Worm (Caenorhabditis elegans): Measurements from ENCODE around the gene K07C11.8.

The K07C11.8 gene

DNA sequence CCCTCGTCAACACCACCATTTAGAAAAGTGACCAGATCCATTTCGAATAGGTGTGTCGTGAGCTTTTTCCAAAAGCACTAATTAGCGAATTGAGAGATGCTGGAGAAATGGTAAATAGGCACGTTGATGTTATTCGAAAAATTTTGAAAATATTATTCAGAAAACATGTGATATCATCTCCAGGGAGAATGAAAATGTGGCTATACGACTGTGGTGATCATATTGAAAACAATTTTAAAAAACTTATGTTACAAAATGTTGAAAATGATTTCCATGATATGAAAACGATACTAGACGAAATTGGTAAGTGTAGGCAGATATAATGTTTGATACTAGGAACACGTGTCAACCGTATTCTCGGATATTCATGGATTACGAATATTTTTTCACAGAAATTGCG is 9.1 kb upstream of the K07C11.8 start, which contains the start of gene K07C11.10:
Gene K07C11.10 (minus strand): TSS at position 101 of the 400 bp plus-strand sequence.
- no peak for TF ChIP-seq F13H6.1 (tag; optimal IDR thresholded peaks at IDR 0.05)
- TF ChIP-seq lin-13 (GFP tag; optimal IDR thresholded peaks at IDR 0.05) = no peak

DNA sequence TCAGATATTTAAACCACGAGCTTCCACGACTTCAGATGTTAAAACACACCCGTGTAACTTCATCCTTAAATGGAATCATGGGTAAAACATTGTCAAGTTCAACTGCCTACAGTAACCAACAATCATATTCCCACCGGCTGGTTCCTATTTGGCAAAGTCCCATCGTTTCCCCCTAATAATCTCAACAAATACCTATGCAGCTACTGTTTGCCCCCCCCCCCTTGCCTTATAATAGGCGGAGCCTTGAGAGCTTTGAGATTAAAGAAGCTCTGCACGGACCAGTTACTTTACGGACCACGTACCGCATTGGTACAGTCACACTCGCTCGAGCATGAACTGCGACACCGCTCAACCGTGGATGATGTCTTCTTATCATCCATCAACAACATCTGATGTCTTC is 7.0 kb upstream of the K07C11.8 start, which contains the start of gene pax-1:
Gene pax-1 (plus strand): TSS at position 301 of the 400 bp plus-strand sequence.
- TF ChIP-seq crh-2 (tag; optimal IDR thresholded peaks at IDR 0.05) (no peak), sma-3 (GFP tag; optimal IDR thresholded peaks at IDR 0.05) (no peak), lsy-2 (tag; optimal IDR thresholded peaks at IDR 0.05) (no peak), snpc-4 (tag; optimal IDR thresholded peaks at IDR 0.05) (no peak), dmd-4 (tag; optimal IDR thresholded peaks at IDR 0.05) (no peak), nhr-6 (tag; optimal IDR thresholded peaks at IDR 0.05) (no peak), R02D3.7 (tag; optimal IDR thresholded peaks at IDR 0.05) (no peak), lin-39 (tag; optimal IDR thresholded peaks at IDR 0.05) (no peak), nhr-21 (tag; optimal IDR thresholded peaks at IDR 0.05) (no peak), mab-5 (tag; optimal IDR thresholded peaks at IDR 0.05) (no peak)

DNA sequence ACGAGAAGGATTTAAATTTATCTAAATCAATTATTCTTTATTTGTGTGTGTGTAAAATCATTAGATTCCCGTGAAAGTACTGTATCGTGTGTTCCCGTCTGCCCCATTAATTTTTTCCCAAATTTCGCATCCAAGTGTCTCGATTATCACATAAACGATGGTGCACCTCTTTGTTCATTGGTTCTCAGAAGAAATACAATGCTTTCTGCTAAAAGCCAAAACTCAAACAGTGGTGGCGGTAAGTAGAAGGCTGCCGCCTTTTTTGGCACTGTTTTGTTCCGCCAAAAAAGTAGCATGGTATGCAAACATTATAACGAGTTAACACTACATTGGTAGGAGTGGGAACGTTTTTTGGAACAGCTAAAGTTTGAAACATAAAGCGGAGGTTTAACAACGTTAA is 5.7 kb upstream of the K07C11.8 start:
- TF ChIP-seq blmp-1 (tag; optimal IDR thresholded peaks at IDR 0.05; ENCODE audit: insufficient read depth) (no peak), zag-1 (tag; optimal IDR thresholded peaks at IDR 0.05) (no peak), nhr-6 (tag; optimal IDR thresholded peaks at IDR 0.05) (no peak), nhr-77 (tag; optimal IDR thresholded peaks at IDR 0.05) (no peak), ZK546.5 (tag; optimal IDR thresholded peaks at IDR 0.05) (no peak), mbf-1 (tag; optimal IDR thresholded peaks at IDR 0.05) (no peak), R02D3.7 (tag; optimal IDR thresholded peaks at IDR 0.05) (no peak), sma-3 (GFP tag; optimal IDR thresholded peaks at IDR 0.05) (no peak), ceh-82 (tag; optimal IDR thresholded peaks at IDR 0.05) (no peak), crh-2 (tag; optimal IDR thresholded peaks at IDR 0.05) (no peak), elt-1 (tag; optimal IDR thresholded peaks at IDR 0.05) (no peak), lin-11 (tag; optimal IDR thresholded peaks at IDR 0.05) (no peak), C34F6.9 (tag; optimal IDR thresholded peaks at IDR 0.05) (no peak), mab-5 (tag; optimal IDR thresholded peaks at IDR 0.05) (no peak), lin-13 (GFP tag; optimal IDR thresholded peaks at IDR 0.05) (no peak)

DNA sequence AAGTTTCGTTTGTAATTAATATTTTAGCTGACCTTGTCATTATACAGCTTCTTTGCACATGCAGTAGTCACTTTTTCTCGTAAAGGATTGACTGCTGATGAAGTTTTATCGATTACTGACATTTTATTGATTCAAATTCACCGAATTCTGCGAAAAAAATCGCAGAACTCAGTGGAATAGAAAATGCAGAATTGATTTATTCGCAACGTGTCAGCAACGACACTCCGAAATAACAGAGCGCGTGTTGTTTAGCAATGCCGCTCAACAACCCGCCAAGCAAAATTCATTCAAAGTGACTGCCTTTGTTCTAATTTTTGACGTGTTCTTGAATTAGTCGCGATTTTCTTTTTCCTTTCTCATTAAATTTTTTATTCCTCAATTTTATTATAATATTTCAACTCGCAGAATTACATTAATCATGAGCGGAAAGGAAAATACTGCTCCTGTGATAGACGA is 3.4 kb upstream of the K07C11.8 start, which contains the start of the genes cogc-6 and air-1:
Gene cogc-6 (minus strand): TSS at position 234 of the 456 bp plus-strand sequence.
Gene air-1 (plus strand): TSS at position 406 of the 456 bp plus-strand sequence.
- TF ChIP-seq mbf-1 (tag; optimal IDR thresholded peaks at IDR 0.05) = no peak
- TF ChIP-seq unc-55 (GFP tag; optimal IDR thresholded peaks at IDR 0.05) = peak; percentile 34
- TF ChIP-seq gmeb-1 (tag; optimal IDR thresholded peaks at IDR 0.05) = peak; percentile 53
- peak; percentile 11 for TF ChIP-seq snpc-4 (tag; optimal IDR thresholded peaks at IDR 0.05)
- TF ChIP-seq ceh-82 (tag; optimal IDR thresholded peaks at IDR 0.05) = no peak
- TF ChIP-seq C34F6.9 (tag; optimal IDR thresholded peaks at IDR 0.05) = peak; percentile 48
- no peak for TF ChIP-seq skn-1 (tag; optimal IDR thresholded peaks at IDR 0.05)
- TF ChIP-seq nhr-129 (tag; optimal IDR thresholded peaks at IDR 0.05) = peak; percentile 44
- peak in 1 of 2 experiments; percentile 41 for TF ChIP-seq lsy-2 (tag; optimal IDR thresholded peaks at IDR 0.05)
- TF ChIP-seq crh-2 (tag; optimal IDR thresholded peaks at IDR 0.05) = peak; percentile 88
- no peak for TF ChIP-seq unc-62 (GFP tag; optimal IDR thresholded peaks at IDR 0.05)
- TF ChIP-seq R02D3.7 (tag; optimal IDR thresholded peaks at IDR 0.05) = no peak
- no peak for TF ChIP-seq nhr-23 (tag; optimal IDR thresholded peaks at IDR 0.05)

DNA sequence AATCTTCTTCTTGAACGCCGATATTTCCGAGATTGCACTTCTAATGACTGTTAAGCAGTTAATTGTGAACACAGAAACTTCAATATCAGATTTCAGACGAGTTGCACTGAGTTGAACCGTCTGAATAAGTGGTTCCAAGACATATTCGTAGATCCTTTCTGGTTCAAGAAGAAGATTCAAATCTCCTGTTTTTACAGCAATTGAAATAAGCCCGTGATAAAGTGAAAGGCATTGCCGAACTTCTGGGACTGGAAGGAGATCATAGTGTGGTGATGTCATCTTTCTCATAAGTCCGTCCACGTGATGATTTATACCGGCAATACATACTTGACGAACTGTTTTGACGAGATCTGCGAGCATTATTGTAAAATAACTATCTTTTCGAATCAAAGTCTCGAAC is 1.9 kb upstream of the K07C11.8 start:
- TF ChIP-seq skn-1 (tag; optimal IDR thresholded peaks at IDR 0.05) (no peak), egl-27 (tag; optimal IDR thresholded peaks at IDR 0.05) (no peak), lin-11 (tag; optimal IDR thresholded peaks at IDR 0.05) (no peak), blmp-1 (tag; optimal IDR thresholded peaks at IDR 0.05; ENCODE audit: insufficient read depth) (no peak), ama-1 (optimal IDR thresholded peaks at IDR 0.05) (no peak), nhr-12 (tag; optimal IDR thresholded peaks at IDR 0.05) (no peak), crh-2 (tag; optimal IDR thresholded peaks at IDR 0.05) (no peak), mbf-1 (tag; optimal IDR thresholded peaks at IDR 0.05) (no peak), ceh-82 (tag; optimal IDR thresholded peaks at IDR 0.05) (no peak), fos-1 (tag; optimal IDR thresholded peaks at IDR 0.05) (no peak), lin-13 (GFP tag; optimal IDR thresholded peaks at IDR 0.05) (no peak)

DNA sequence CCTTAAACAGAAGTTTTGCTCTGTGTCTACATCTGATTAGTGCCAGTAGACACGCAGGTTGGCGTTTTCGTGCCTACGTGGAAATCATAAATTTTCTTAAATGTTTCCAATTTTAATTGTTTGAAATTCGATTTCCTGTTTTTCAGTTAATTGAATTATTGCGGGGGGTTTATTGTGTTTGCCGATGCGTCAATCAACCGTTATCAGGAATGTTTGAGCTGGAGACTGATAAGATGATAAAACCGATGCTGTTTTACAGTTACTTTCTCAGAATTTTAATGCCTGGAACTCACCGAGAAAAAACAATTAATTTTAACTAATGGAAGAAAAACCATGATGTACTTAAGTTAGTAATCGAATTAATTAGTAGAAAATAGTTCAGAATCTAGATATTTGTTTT is 566 bp downstream of the K07C11.8 start:
- TF ChIP-seq Y55F3AM.14 (GFP tag; optimal IDR thresholded peaks at IDR 0.05) (no peak), sma-9 (GFP tag; optimal IDR thresholded peaks at IDR 0.05) (peak; percentile 23), sma-9 (tag; optimal IDR thresholded peaks at IDR 0.05) (no peak), ceh-16 (tag; optimal IDR thresholded peaks at IDR 0.05) (no peak), R02D3.7 (tag; optimal IDR thresholded peaks at IDR 0.05) (no peak), F13H6.1 (tag; optimal IDR thresholded peaks at IDR 0.05) (peak; percentile 13), blmp-1 (tag; optimal IDR thresholded peaks at IDR 0.05; ENCODE audit: insufficient read depth) (no peak), crh-2 (tag; optimal IDR thresholded peaks at IDR 0.05) (peak; percentile 12), fos-1 (tag; optimal IDR thresholded peaks at IDR 0.05) (peak; percentile 71), ztf-4 (tag; optimal IDR thresholded peaks at IDR 0.05) (no peak), elt-3 (tag; optimal IDR thresholded peaks at IDR 0.05) (no peak), nhr-6 (tag; optimal IDR thresholded peaks at IDR 0.05) (no peak), nhr-21 (tag; optimal IDR thresholded peaks at IDR 0.05) (no peak), unc-55 (GFP tag; optimal IDR thresholded peaks at IDR 0.05) (no peak), gmeb-1 (tag; optimal IDR thresholded peaks at IDR 0.05) (peak; percentile 23), nhr-11 (tag; optimal IDR thresholded peaks at IDR 0.05) (no peak)

Data from whole organism, L2 larva.